Worm (Caenorhabditis elegans) whole organism, late embryonic: ENCODE data around the gene grl-9.

ENCODE experiments used
- C38D4.7 ChIP-seq: fragments of 200-800 bp; sonication (Bioruptor generic); optimal IDR thresholded peaks from 2 replicates; lab custom pipeline; 2018; ENCODE audit warnings: mild to moderate bottlenecking, missing genetic modification characterization, moderate library complexity, missing compliant biosample characterization
- F13H6.1 ChIP-seq: sonication (generic microtip); optimal IDR thresholded peaks from 2 replicates; lab custom pipeline; 2016; ENCODE audit warnings: missing genetic modification characterization, missing compliant biosample characterization
- ahr-1 ChIP-seq: sonication (generic microtip); optimal IDR thresholded peaks from 2 replicates; lab custom pipeline; 2016; ENCODE audit warnings: missing genetic modification characterization, missing compliant biosample characterization
- ceh-30 ChIP-seq: fragments of 150-350 bp; optimal IDR thresholded peaks from 2 replicates; lab custom pipeline; 2014; ENCODE audit warnings: missing biosample characterization, missing genetic modification characterization
- dmd-4 ChIP-seq: sonication (generic microtip); optimal IDR thresholded peaks from 2 replicates; lab custom pipeline; 2016; ENCODE audit warnings: borderline replicate concordance, missing genetic modification characterization, missing compliant biosample characterization
- ets-4 ChIP-seq: sonication (generic microtip); optimal IDR thresholded peaks from 2 replicates; lab custom pipeline; 2016; ENCODE audit warnings: missing genetic modification characterization, missing compliant biosample characterization
- hlh-30 ChIP-seq: sonication (generic microtip); optimal IDR thresholded peaks from 2 replicates; lab custom pipeline; 2017; ENCODE audit warnings: antibody characterized with exemption, missing genetic modification characterization, missing compliant biosample characterization; ENCODE audit not compliant: insufficient read depth
- lim-6 ChIP-seq: sonication (generic microtip); optimal IDR thresholded peaks from 2 replicates; lab custom pipeline; 2016; ENCODE audit warnings: missing genetic modification characterization, missing compliant biosample characterization
- lin-11 ChIP-seq: fragments of 200-800 bp; sonication (Bioruptor generic); optimal IDR thresholded peaks from 2 replicates; lab custom pipeline; 2018; ENCODE audit warnings: mild to moderate bottlenecking, missing genetic modification characterization, missing compliant biosample characterization
- npax-4 ChIP-seq: sonication (generic microtip); optimal IDR thresholded peaks from 2 replicates; lab custom pipeline; 2016; ENCODE audit warnings: missing genetic modification characterization, missing compliant biosample characterization
- odd-2 ChIP-seq: sonication (generic microtip); optimal IDR thresholded peaks from 2 replicates; lab custom pipeline; 2017; ENCODE audit warnings: antibody characterized with exemption, mild to moderate bottlenecking, missing genetic modification characterization, missing compliant biosample characterization
- pqm-1 ChIP-seq: sonication (generic microtip); optimal IDR thresholded peaks from 2 replicates; lab custom pipeline; 2016; ENCODE audit warnings: missing genetic modification characterization, missing compliant biosample characterization
- sox-4 ChIP-seq: sonication (generic microtip); optimal IDR thresholded peaks from 2 replicates; lab custom pipeline; 2017; ENCODE audit warnings: mild to moderate bottlenecking, missing genetic modification characterization, inconsistent platforms, missing compliant biosample characterization
- ttx-3 ChIP-seq: sonication (generic microtip); optimal IDR thresholded peaks from 2 replicates; lab custom pipeline; 2016; ENCODE audit warnings: missing genetic modification reagents, missing genetic modification characterization, missing compliant biosample characterization

ce11 chrV:6702692-6703091 is 28.8 kb downstream of the grl-9 start, which contains the start of gene era-1:
- TF ChIP-seq ttx-3 (tag; lab: Kevin White, UChicago) (no peak), F13H6.1 (tag; lab: Kevin White, UChicago) (no peak), lin-11 (tag; lab: Kevin White, UChicago) (no peak), sox-4 (tag; lab: Kevin White, UChicago) (no peak), ets-4 (no peak), C38D4.7 (no peak), hlh-30 (tag; lab: Kevin White, UChicago) (no peak), pqm-1 (tag; lab: Kevin White, UChicago) (no peak), dmd-4 (tag; lab: Kevin White, UChicago) (no peak), ceh-30 (tag; lab: Kevin White, UChicago) (no peak), lim-6 (tag; lab: Kevin White, UChicago) (no peak), odd-2 (tag; lab: Kevin White, UChicago) (no peak), ahr-1 (tag; lab: Kevin White, UChicago) (no peak), npax-4 (tag; lab: Kevin White, UChicago) (no peak)
